Worm (Caenorhabditis elegans) whole organism, young adult: ENCODE results near the gene stt-3.
A peak's percentile ranks its signal among the peaks of the same experiment; 100 is the strongest.

Experiments used
- B0019.2 ChIP-seq: fragments of 200-800 bp; sonication (Bioruptor generic); conservative IDR thresholded peaks from 2 replicates; pipeline ENCODE4 v1.3.6; 2022; ENCODE audit warnings: missing genetic modification reagents, missing genetic modification characterization, missing compliant biosample characterization
- B0035.1 ChIP-seq: sonication (generic microtip); optimal IDR thresholded peaks from 2 replicates; lab custom pipeline; 2016; ENCODE audit warnings: missing genetic modification characterization, mild to moderate bottlenecking, missing compliant biosample characterization, missing genotype, missing genetic modification reagents
- B0336.3 ChIP-seq: fragments of 200-800 bp; sonication (Bioruptor generic); IDR thresholded peaks from 2 replicates; pipeline ENCODE4 v1.3.6; 2022; ENCODE audit warnings: missing genetic modification characterization, missing compliant biosample characterization
- C06A6.2 ChIP-seq: fragments of 200-800 bp; sonication (Bioruptor generic); conservative IDR thresholded peaks from 2 replicates; pipeline ENCODE4 v1.3.6; 2022; ENCODE audit warnings: missing genetic modification characterization, missing compliant biosample characterization
- F23B12.7 ChIP-seq: sonication (generic microtip); optimal IDR thresholded peaks from 2 replicates; lab custom pipeline; 2017; ENCODE audit warnings: missing genetic modification characterization, mild to moderate bottlenecking, missing compliant biosample characterization, antibody characterized with exemption, moderate library complexity; ENCODE audit not compliant: insufficient read depth
- F33H1.4 ChIP-seq: fragments of 200-800 bp; sonication (Bioruptor generic); IDR thresholded peaks from 2 replicates; pipeline ENCODE4 v1.3.6; 2022; ENCODE audit warnings: missing genetic modification reagents, missing genetic modification characterization, missing compliant biosample characterization
- F37B4.10 ChIP-seq: fragments of 200-800 bp; sonication (Bioruptor generic); IDR thresholded peaks from 2 replicates; pipeline ENCODE4 v1.3.6; 2022; ENCODE audit warnings: missing genetic modification characterization, missing compliant biosample characterization
- K12H6.12 ChIP-seq: fragments of 200-800 bp; sonication (Bioruptor generic); optimal IDR thresholded peaks from 2 replicates; lab custom pipeline; 2018; ENCODE audit warnings: mild to moderate bottlenecking, missing genetic modification characterization, missing compliant biosample characterization
- Y53F4B.3 ChIP-seq: fragments of 200-800 bp; sonication (Bioruptor generic); IDR thresholded peaks from 2 replicates; pipeline ENCODE4 v1.3.6; 2022; ENCODE audit warnings: missing genetic modification reagents, missing genetic modification characterization, missing compliant biosample characterization
- Y95B8A.8 ChIP-seq: fragments of 200-800 bp; sonication (Bioruptor generic); IDR thresholded peaks from 2 replicates; pipeline ENCODE4 v1.3.6; 2022; ENCODE audit warnings: missing genetic modification reagents, missing genetic modification characterization, missing compliant biosample characterization
- ZK185.1 ChIP-seq: sonication (generic microtip); optimal IDR thresholded peaks from 2 replicates; lab custom pipeline; 2016; ENCODE audit warnings: mild to moderate bottlenecking, missing genetic modification characterization, missing compliant biosample characterization; ENCODE audit not compliant: poor library complexity, severe bottlenecking
- aptf-3 ChIP-seq: fragments of 200-800 bp; sonication (Bioruptor generic); IDR thresholded peaks from 2 replicates; pipeline ENCODE4 v1.3.6; 2022; ENCODE audit warnings: missing genetic modification characterization, missing compliant biosample characterization
- bed-1 ChIP-seq: fragments of 200-800 bp; sonication (Bioruptor generic); IDR thresholded peaks from 2 replicates; pipeline ENCODE4 v1.3.6; 2022; ENCODE audit warnings: missing genetic modification reagents, missing genetic modification characterization, missing compliant biosample characterization
- ceh-100 ChIP-seq: fragments of 200-800 bp; sonication (Bioruptor generic); IDR thresholded peaks from 2 replicates; pipeline ENCODE4 v1.3.6; 2022; ENCODE audit warnings: missing genetic modification reagents, missing genetic modification characterization, missing compliant biosample characterization
- ceh-27 ChIP-seq: fragments of 200-800 bp; sonication (Bioruptor generic); optimal IDR thresholded peaks from 2 replicates; lab custom pipeline; 2018; ENCODE audit warnings: mild to moderate bottlenecking, missing genetic modification characterization, moderate library complexity, missing compliant biosample characterization
- ceh-79 ChIP-seq: sonication (generic microtip); optimal IDR thresholded peaks from 2 replicates; lab custom pipeline; 2017; ENCODE audit warnings: mild to moderate bottlenecking, missing genetic modification characterization, missing compliant biosample characterization
- chd-7 ChIP-seq: sonication (generic microtip); optimal IDR thresholded peaks from 2 replicates; lab custom pipeline; 2016; ENCODE audit warnings: mild to moderate bottlenecking, missing genetic modification characterization, moderate library complexity, missing compliant biosample characterization
- dox-1 ChIP-seq: fragments of 200-800 bp; sonication (Bioruptor generic); IDR thresholded peaks from 2 replicates; pipeline ENCODE4 v1.3.6; 2022; ENCODE audit warnings: missing genetic modification reagents, missing genetic modification characterization, missing compliant biosample characterization
- efl-1 ChIP-seq: fragments of 150-350 bp; optimal IDR thresholded peaks from 2 replicates; lab custom pipeline; 2014; ENCODE audit warnings: missing biosample characterization, missing genetic modification reagents, missing genetic modification characterization
- egl-18 ChIP-seq: fragments of 200-800 bp; sonication (Bioruptor generic); IDR thresholded peaks from 2 replicates; pipeline ENCODE4 v1.3.6; 2022; ENCODE audit warnings: missing genetic modification reagents, missing genetic modification characterization, missing compliant biosample characterization
- egl-44 ChIP-seq: fragments of 200-800 bp; sonication (Bioruptor generic); IDR thresholded peaks from 2 replicates; pipeline ENCODE4 v1.3.6; 2022; ENCODE audit warnings: missing genetic modification reagents, missing genetic modification characterization, missing compliant biosample characterization
- ekl-4 ChIP-seq: fragments of 200-800 bp; sonication (Bioruptor generic); IDR thresholded peaks from 2 replicates; pipeline ENCODE4 v1.3.6; 2022; ENCODE audit warnings: missing genetic modification reagents, missing genetic modification characterization, missing compliant biosample characterization
- gei-17 ChIP-seq: fragments of 200-800 bp; sonication (Bioruptor generic); optimal IDR thresholded peaks from 2 replicates; lab custom pipeline; 2018; ENCODE audit warnings: mild to moderate bottlenecking, missing genetic modification characterization, missing compliant biosample characterization
- hlh-12 ChIP-seq: sonication (generic microtip); optimal IDR thresholded peaks from 2 replicates; lab custom pipeline; 2016; ENCODE audit warnings: missing genetic modification characterization, missing compliant biosample characterization
- hmg-1.2 ChIP-seq: fragments of 200-800 bp; sonication (Bioruptor generic); IDR thresholded peaks from 2 replicates; pipeline ENCODE4 v1.3.6; 2022; ENCODE audit warnings: missing genetic modification reagents, missing genetic modification characterization, missing compliant biosample characterization
- let-526 ChIP-seq: fragments of 200-800 bp; sonication (Bioruptor generic); IDR thresholded peaks from 2 replicates; pipeline ENCODE4 v1.3.6; 2022; ENCODE audit warnings: missing genetic modification reagents, missing genetic modification characterization, missing compliant biosample characterization
- let-607 ChIP-seq, 2 experiments: fragments of 200-800 bp in 1 of 2; sonication (Bioruptor generic) in 1 of 2; sonication (generic microtip) in 1 of 2; optimal IDR thresholded peaks; 2 replicates each; lab custom pipeline; 2016 to 2018; ENCODE audit warnings: mild to moderate bottlenecking in 2 of 2, missing compliant biosample characterization in 2 of 2, missing genetic modification characterization in 2 of 2, moderate library complexity in 2 of 2, missing genotype in 1 of 2
- lsl-1 ChIP-seq: fragments of 200-800 bp; sonication (Bioruptor generic); optimal IDR thresholded peaks from 2 replicates; lab custom pipeline; 2018; ENCODE audit warnings: mild to moderate bottlenecking, missing genetic modification characterization, moderate library complexity, missing compliant biosample characterization
- lsy-27 ChIP-seq: sonication (generic microtip); optimal IDR thresholded peaks from 2 replicates; lab custom pipeline; 2017; ENCODE audit warnings: missing genetic modification characterization, mild to moderate bottlenecking, missing compliant biosample characterization, antibody characterized with exemption, missing genotype, borderline replicate concordance; ENCODE audit not compliant: insufficient read depth
- madf-6 ChIP-seq: fragments of 200-800 bp; sonication (Bioruptor generic); IDR thresholded peaks from 2 replicates; pipeline ENCODE4 v1.3.6; 2022; ENCODE audit warnings: missing genetic modification reagents, missing genetic modification characterization, missing compliant biosample characterization
- madf-8 ChIP-seq: fragments of 200-800 bp; sonication (Bioruptor generic); conservative IDR thresholded peaks from 2 replicates; pipeline ENCODE4 v1.3.6; 2022; ENCODE audit warnings: missing genetic modification reagents, missing genetic modification characterization, missing compliant biosample characterization
- nfyb-1 ChIP-seq: fragments of 200-800 bp; sonication (Bioruptor generic); IDR thresholded peaks from 2 replicates; pipeline ENCODE4 v1.3.6; 2022; ENCODE audit warnings: missing genetic modification reagents, missing genetic modification characterization, missing compliant biosample characterization
- pbrm-1 ChIP-seq: fragments of 200-800 bp; sonication (Bioruptor generic); IDR thresholded peaks from 2 replicates; pipeline ENCODE4 v1.3.6; 2022; ENCODE audit warnings: missing genetic modification reagents, missing genetic modification characterization, missing compliant biosample characterization
- pha-4 ChIP-seq: fragments of 150-350 bp; sonication (generic microtip); optimal IDR thresholded peaks from 2 replicates; lab custom pipeline; 2014; ENCODE audit warnings: missing biosample characterization, missing genetic modification reagents, missing genetic modification characterization
- repo-1 ChIP-seq: sonication (generic microtip); optimal IDR thresholded peaks from 2 replicates; lab custom pipeline; 2017; ENCODE audit warnings: mild to moderate bottlenecking, missing genetic modification characterization, missing compliant biosample characterization
- snpc-3.4 ChIP-seq: sonication (generic microtip); optimal IDR thresholded peaks from 2 replicates; lab custom pipeline; 2017; ENCODE audit warnings: missing genetic modification characterization, mild to moderate bottlenecking, missing compliant biosample characterization, antibody characterized with exemption, moderate library complexity, missing genotype, missing genetic modification reagents
- somi-1 ChIP-seq: fragments of 200-800 bp; sonication (Bioruptor generic); optimal IDR thresholded peaks from 2 replicates; lab custom pipeline; 2018; ENCODE audit warnings: mild to moderate bottlenecking, missing genetic modification characterization, missing compliant biosample characterization
- tbp1 ChIP-seq: fragments of 200-800 bp; sonication (Bioruptor generic); optimal IDR thresholded peaks from 2 replicates; lab custom pipeline; 2018; ENCODE audit warnings: mild to moderate bottlenecking, missing genetic modification characterization, missing compliant biosample characterization
- xnd-1 ChIP-seq: sonication (generic microtip); optimal IDR thresholded peaks from 2 replicates; lab custom pipeline; 2016; ENCODE audit warnings: missing genotype, missing genetic modification reagents, missing genetic modification characterization, missing compliant biosample characterization
- ztf-25 ChIP-seq: fragments of 200-800 bp; sonication (Bioruptor generic); IDR thresholded peaks from 2 replicates; pipeline ENCODE4 v1.3.6; 2022; ENCODE audit warnings: missing genetic modification reagents, missing genetic modification characterization, missing compliant biosample characterization
- ztf-6 ChIP-seq: fragments of 200-800 bp; sonication (Bioruptor generic); IDR thresholded peaks from 2 replicates; pipeline ENCODE4 v1.3.6; 2022; ENCODE audit warnings: missing genetic modification reagents, missing genetic modification characterization, missing compliant biosample characterization

The stt-3 gene

ce11 chrIII:6280070-6280596 is 31.7 kb downstream of the stt-3 start, which contains the start of gene hmg-1.2 (continued):
- peak; percentile 73 for TF ChIP-seq dox-1 (GFP tag; lab: Robert Waterston, UW)
- TF ChIP-seq gei-17 (GFP tag; lab: Kevin White, UChicago), result peak; percentile 67
- peak; percentile 86 for TF ChIP-seq nfyb-1
- TF ChIP-seq madf-6, result peak; percentile 38; the same call in 1 of the 2 replicates
- TF ChIP-seq ztf-25 (GFP tag; lab: Robert Waterston, UW), result no peak
- TF ChIP-seq K12H6.12 (tag; lab: Kevin White, UChicago), result peak; percentile 65
- TF ChIP-seq repo-1 (tag; lab: Kevin White, UChicago), result peak; percentile 73
- TF ChIP-seq Y95B8A.8, result no peak
- TF ChIP-seq lsy-27 (tag; lab: Kevin White, UChicago), result peak; percentile 27
- 0 out of 2 replicates have a peak, but pooled peaks have one; percentile 35 for TF ChIP-seq egl-18 (GFP tag; lab: Robert Waterston, UW)
- no peak for TF ChIP-seq let-526 (GFP tag; lab: Robert Waterston, UW)
- no peak for TF ChIP-seq F23B12.7 (tag; lab: Kevin White, UChicago)
- TF ChIP-seq let-607 (tag; optimal IDR thresholded peaks at IDR 0.05; lab: Kevin White, UChicago), result peak in 1 of 2 experiments; percentile 29
- TF ChIP-seq F37B4.10 (GFP tag; lab: Robert Waterston, UW), result no peak
- peak; percentile 36 for TF ChIP-seq tbp1 (GFP tag; lab: Kevin White, UChicago)
- peak; percentile 47 for TF ChIP-seq somi-1 (GFP tag; lab: Kevin White, UChicago)
- TF ChIP-seq chd-7, result peak; percentile 74
- TF ChIP-seq B0019.2 (GFP tag; lab: Robert Waterston, UW), result no peak
- peak; percentile 32 for TF ChIP-seq ceh-79 (tag; lab: Kevin White, UChicago)
- peak; percentile 23 for TF ChIP-seq snpc-3.4
- peak; percentile 76 for TF ChIP-seq ceh-27
- peak; percentile 25 for TF ChIP-seq pha-4 (tag; lab: Kevin White, UChicago)

DNA sequence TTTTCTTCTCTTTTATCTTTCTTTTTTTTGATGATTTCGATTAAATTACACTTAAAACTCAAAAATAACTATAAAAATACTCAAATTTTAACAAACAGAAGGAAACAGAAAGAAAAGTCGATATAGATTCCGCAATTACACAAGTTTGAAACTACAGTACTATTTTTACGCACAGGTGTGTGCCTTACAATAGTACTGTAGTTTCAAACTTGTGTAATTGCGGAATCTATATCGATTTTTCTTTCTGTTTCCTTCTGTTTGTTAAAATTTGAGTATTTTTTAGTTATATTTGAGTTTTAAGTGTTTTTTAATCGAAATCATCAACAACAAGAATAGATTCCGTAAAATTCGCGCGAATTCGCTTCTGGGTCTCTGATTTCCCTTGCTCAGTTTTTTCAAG is 34.6 kb downstream of the stt-3 start:
- peak; percentile 93 for TF ChIP-seq madf-6
- peak; percentile 6 for TF ChIP-seq efl-1
- no peak for TF ChIP-seq F37B4.10 (GFP tag; lab: Robert Waterston, UW)
- no peak for TF ChIP-seq F23B12.7 (tag; lab: Kevin White, UChicago)
- TF ChIP-seq madf-8 (GFP tag; lab: Robert Waterston, UW), result peak; percentile 74
- TF ChIP-seq lsl-1, result peak; percentile 89
- TF ChIP-seq ZK185.1, result no peak
- no peak for TF ChIP-seq pbrm-1 (GFP tag; lab: Robert Waterston, UW)
- TF ChIP-seq F33H1.4, result peak; percentile 43; the same call in 1 of the 2 replicates
- TF ChIP-seq egl-44, result no peak
- 0 out of 2 replicates have a peak, but pooled peaks have one; percentile 23 for TF ChIP-seq ekl-4
- TF ChIP-seq B0035.1, result no peak
- peak; percentile 91 for TF ChIP-seq xnd-1
- no peak for TF ChIP-seq ztf-6
- TF ChIP-seq hlh-12, result no peak
- TF ChIP-seq hmg-1.2 (GFP tag; lab: Robert Waterston, UW), result 0 out of 2 replicates have a peak, but pooled peaks have one; percentile 14

- TF ChIP-seq aptf-3 (no peak), xnd-1 (no peak), egl-44 (no peak), hmg-1.2 (GFP tag; lab: Robert Waterston, UW) (no peak), ceh-100 (no peak), B0336.3 (no peak), bed-1 (GFP tag; lab: Robert Waterston, UW) (no peak), Y95B8A.8 (no peak), ceh-27 (no peak), Y53F4B.3 (GFP tag; lab: Robert Waterston, UW) (no peak), C06A6.2 (GFP tag; lab: Robert Waterston, UW) (no peak)
- TF ChIP-seq, all 124 proteins: peak for 0
These were observed 37.5 kb downstream of the stt-3 start, which contains the start of gene gadr-3 for ce11 chrIII:6285890-6286289. Gene gadr-3, minus strand, starts transcription at chrIII:6285990.
